Fruit fly (Drosophila melanogaster): ENCODE results near the gene CG6425.

- TF ChIP-seq net (GFP tag; optimal IDR thresholded peaks at IDR 0.05) (no peak), CG9139 (GFP tag; optimal IDR thresholded peaks at IDR 0.05) (no peak), CG32006 (GFP tag; optimal IDR thresholded peaks at IDR 0.05) (no peak), fd85E (GFP tag; optimal IDR thresholded peaks at IDR 0.05) (no peak), CG10631 (GFP tag; optimal IDR thresholded peaks at IDR 0.05) (no peak), CG7368 (GFP tag; optimal IDR thresholded peaks at IDR 0.05) (peak; percentile 1), Hr38 (GFP tag; optimal IDR thresholded peaks at IDR 0.05) (no peak), CG6276 (GFP tag; optimal IDR thresholded peaks at IDR 0.05) (no peak), Sox102F (GFP tag; optimal IDR thresholded peaks at IDR 0.05) (no peak), CG1621 (tag; optimal IDR thresholded peaks at IDR 0.05) (no peak), ss (GFP tag; optimal IDR thresholded peaks at IDR 0.05) (no peak), Ets96B (tag; optimal IDR thresholded peaks at IDR 0.05) (no peak)
Observed at dm6 chr3R:26681947-26682346, 35.2 kb downstream of the CG6425 start, which contains the start of gene beat-VII.

Data from whole organism, prepupa.